Worm (Caenorhabditis elegans) whole organism, mixed stage, embryonic: Measurements from ENCODE around the gene T13H5.8.

Experiments used
- M03D4.4 ChIP-seq: sonication (generic microtip); optimal IDR thresholded peaks from 2 replicates; lab custom pipeline; 2017; ENCODE audit warnings: mild to moderate bottlenecking, missing genetic modification characterization, missing compliant biosample characterization
- bed-3 ChIP-seq: fragments of 200-800 bp; sonication (Bioruptor generic); optimal IDR thresholded peaks from 3 replicates; lab custom pipeline; 2018; ENCODE audit warnings: mild to moderate bottlenecking, missing genetic modification characterization, moderate library complexity, missing compliant biosample characterization
- blmp-1 ChIP-seq: fragments of 150-350 bp; optimal IDR thresholded peaks from 2 replicates; lab custom pipeline; 2014; ENCODE audit warnings: missing biosample characterization, missing genetic modification characterization
- ceh-39 ChIP-seq: fragments of 150-350 bp; optimal IDR thresholded peaks from 2 replicates; lab custom pipeline; 2014; ENCODE audit warnings: missing biosample characterization, missing genetic modification characterization
- ceh-43 ChIP-seq: fragments of 200-800 bp; sonication (Bioruptor generic); optimal IDR thresholded peaks from 2 replicates; lab custom pipeline; 2018; ENCODE audit warnings: mild to moderate bottlenecking, missing genetic modification characterization, moderate library complexity, missing compliant biosample characterization
- ceh-83 ChIP-seq: fragments of 200-800 bp; sonication (Bioruptor generic); optimal IDR thresholded peaks from 2 replicates; lab custom pipeline; 2018; ENCODE audit warnings: mild to moderate bottlenecking, missing genetic modification characterization, missing compliant biosample characterization
- ces-1 ChIP-seq: fragments of 150-350 bp; optimal IDR thresholded peaks from 2 replicates; lab custom pipeline; 2014; ENCODE audit warnings: missing biosample characterization, missing genetic modification reagents, missing genetic modification characterization
- cnd-1 ChIP-seq: fragments of 200-800 bp; sonication (Bioruptor generic); optimal IDR thresholded peaks from 2 replicates; lab custom pipeline; 2018; ENCODE audit warnings: mild to moderate bottlenecking, missing genetic modification characterization, missing compliant biosample characterization
- drap-1 ChIP-seq: fragments of 200-800 bp; sonication (Bioruptor generic); optimal IDR thresholded peaks from 3 replicates; lab custom pipeline; 2018; ENCODE audit warnings: mild to moderate bottlenecking, missing genetic modification characterization, missing compliant biosample characterization
- elt-1 ChIP-seq: sonication (generic microtip); optimal IDR thresholded peaks from 2 replicates; lab custom pipeline; 2017; ENCODE audit warnings: missing genetic modification characterization, mild to moderate bottlenecking, missing compliant biosample characterization, antibody characterized with exemption, moderate library complexity, borderline replicate concordance; ENCODE audit not compliant: insufficient read depth
- elt-3 ChIP-seq: fragments of 150-350 bp; optimal IDR thresholded peaks from 2 replicates; lab custom pipeline; 2014; ENCODE audit warnings: missing biosample characterization, missing genetic modification characterization
- flh-1 ChIP-seq: fragments of 200-800 bp; sonication (Bioruptor generic); optimal IDR thresholded peaks from 2 replicates; lab custom pipeline; 2018; ENCODE audit warnings: mild to moderate bottlenecking, missing genetic modification characterization, moderate library complexity, missing compliant biosample characterization
- ham-2 ChIP-seq: fragments of 200-800 bp; sonication (Bioruptor generic); optimal IDR thresholded peaks from 2 replicates; lab custom pipeline; 2018; ENCODE audit warnings: mild to moderate bottlenecking, missing genetic modification characterization, missing compliant biosample characterization
- hlh-1 ChIP-seq: fragments of 150-350 bp; optimal IDR thresholded peaks from 2 replicates; lab custom pipeline; 2014; ENCODE audit warnings: missing biosample characterization, missing genetic modification reagents, missing genetic modification characterization
- lin-13 ChIP-seq: fragments of 150-350 bp; optimal IDR thresholded peaks from 2 replicates; lab custom pipeline; 2014; ENCODE audit warnings: missing biosample characterization, missing genetic modification characterization
- lin-32 ChIP-seq: fragments of 200-800 bp; sonication (Bioruptor generic); optimal IDR thresholded peaks from 2 replicates; lab custom pipeline; 2018; ENCODE audit warnings: mild to moderate bottlenecking, missing genetic modification characterization, missing compliant biosample characterization
- lsy-2 ChIP-seq: fragments of 150-350 bp; optimal IDR thresholded peaks from 2 replicates; lab custom pipeline; 2014; ENCODE audit warnings: missing biosample characterization, missing genetic modification characterization
- mab-5 ChIP-seq: fragments of 150-350 bp; optimal IDR thresholded peaks from 2 replicates; lab custom pipeline; 2014; ENCODE audit warnings: missing biosample characterization, missing genetic modification characterization
- mep-1 ChIP-seq: fragments of 150-350 bp; optimal IDR thresholded peaks from 2 replicates; lab custom pipeline; 2017; ENCODE audit warnings: missing biosample characterization, missing genetic modification reagents, missing genetic modification characterization, inconsistent platforms
- mls-2 ChIP-seq: sonication (generic microtip); optimal IDR thresholded peaks from 2 replicates; lab custom pipeline; 2016; ENCODE audit warnings: mild to moderate bottlenecking, missing genetic modification characterization, moderate library complexity, missing compliant biosample characterization
- nhr-12 ChIP-seq: fragments of 150-350 bp; optimal IDR thresholded peaks from 2 replicates; lab custom pipeline; 2014; ENCODE audit warnings: missing biosample characterization, missing genetic modification characterization
- nhr-2 ChIP-seq: fragments of 150-350 bp; optimal IDR thresholded peaks from 2 replicates; lab custom pipeline; 2014; ENCODE audit warnings: missing biosample characterization, missing genetic modification characterization
- nhr-237 ChIP-seq: fragments of 150-350 bp; optimal IDR thresholded peaks from 2 replicates; lab custom pipeline; 2014; ENCODE audit warnings: missing biosample characterization, missing genetic modification characterization
- nhr-28 ChIP-seq: fragments of 150-350 bp; optimal IDR thresholded peaks from 2 replicates; lab custom pipeline; 2014; ENCODE audit warnings: missing biosample characterization, missing genetic modification characterization
- nhr-76 ChIP-seq: sonication (generic microtip); optimal IDR thresholded peaks from 2 replicates; lab custom pipeline; 2017; ENCODE audit warnings: missing biosample characterization, missing genetic modification characterization
- pha-4 ChIP-seq: fragments of 150-350 bp; optimal IDR thresholded peaks from 2 replicates; lab custom pipeline; 2018; ENCODE audit warnings: missing biosample characterization, missing genetic modification reagents, missing genetic modification characterization
- sem-2 ChIP-seq: fragments of 200-800 bp; sonication (Bioruptor generic); optimal IDR thresholded peaks from 2 replicates; lab custom pipeline; 2018; ENCODE audit warnings: mild to moderate bottlenecking, missing genetic modification characterization, missing compliant biosample characterization
- snpc-4 ChIP-seq: fragments of 150-350 bp; optimal IDR thresholded peaks from 2 replicates; lab custom pipeline; 2014; ENCODE audit warnings: missing biosample characterization, missing genetic modification characterization
- sptf-1 ChIP-seq: sonication (generic microtip); optimal IDR thresholded peaks from 2 replicates; lab custom pipeline; 2017; ENCODE audit warnings: mild to moderate bottlenecking, missing genetic modification characterization, moderate library complexity, missing compliant biosample characterization
- tbx-8 ChIP-seq: fragments of 200-800 bp; sonication (Bioruptor generic); optimal IDR thresholded peaks from 2 replicates; lab custom pipeline; 2018; ENCODE audit warnings: mild to moderate bottlenecking, missing genetic modification characterization, moderate library complexity, missing compliant biosample characterization
- unc-120 ChIP-seq: sonication (generic microtip); optimal IDR thresholded peaks from 2 replicates; lab custom pipeline; 2017; ENCODE audit warnings: missing genetic modification characterization, missing compliant biosample characterization; ENCODE audit not compliant: poor library complexity, severe bottlenecking
- unc-39 ChIP-seq: fragments of 150-350 bp; optimal IDR thresholded peaks from 2 replicates; lab custom pipeline; 2014; ENCODE audit warnings: missing biosample characterization, missing genetic modification characterization
- unc-62 ChIP-seq: fragments of 150-350 bp; optimal IDR thresholded peaks from 2 replicates; lab custom pipeline; 2014; ENCODE audit warnings: missing biosample characterization, missing genetic modification reagents, missing genetic modification characterization
- zip-8 ChIP-seq: fragments of 150-350 bp; optimal IDR thresholded peaks from 2 replicates; lab custom pipeline; 2014; ENCODE audit warnings: missing biosample characterization, missing genetic modification characterization
- ztf-11 ChIP-seq: fragments of 150-350 bp; optimal IDR thresholded peaks from 2 replicates; lab custom pipeline; 2014; ENCODE audit warnings: missing biosample characterization, missing genetic modification characterization

The T13H5.8 gene

ce11 chrII:8569038-8569977 is 51.0 kb downstream of the T13H5.8 start, which contains the start of the genes col-38 and rpl-5:
Gene col-38 (minus strand): TSS chrII:8569088.
Gene rpl-5 (plus strand): TSS chrII:8569927.
- TF ChIP-seq lin-13, result peak; percentile 87
- no peak for TF ChIP-seq lin-32 (GFP tag; lab: Kevin White, UChicago)
- TF ChIP-seq elt-3 (tag; lab: Kevin White, UChicago), result no peak
- TF ChIP-seq nhr-237 (tag; lab: Kevin White, UChicago), result peak; percentile 91
- peak; percentile 54 for TF ChIP-seq nhr-2 (tag; lab: Kevin White, UChicago)
- no peak for TF ChIP-seq snpc-4 (tag; lab: Kevin White, UChicago)
- TF ChIP-seq drap-1 (GFP tag; lab: Kevin White, UChicago), result no peak
- TF ChIP-seq sem-2 (GFP tag; lab: Kevin White, UChicago), result no peak
- no peak for TF ChIP-seq ham-2 (GFP tag; lab: Kevin White, UChicago)
- TF ChIP-seq lsy-2 (tag; lab: Kevin White, UChicago), result peak; percentile 96
- no peak for TF ChIP-seq mab-5
- TF ChIP-seq ztf-11, result no peak
- no peak for TF ChIP-seq tbx-8 (GFP tag; lab: Kevin White, UChicago)
- no peak for TF ChIP-seq nhr-12 (tag; lab: Kevin White, UChicago)
- peak; percentile 90 for TF ChIP-seq pha-4 (tag; lab: Kevin White, UChicago)
- TF ChIP-seq mls-2, result peak; percentile 54
- TF ChIP-seq blmp-1 (tag; lab: Kevin White, UChicago), result no peak
- peak; percentile 39 for TF ChIP-seq cnd-1 (tag; lab: Kevin White, UChicago)
- no peak for TF ChIP-seq unc-39
- TF ChIP-seq elt-1 (tag; lab: Kevin White, UChicago), result no peak
- peak; percentile 13 for TF ChIP-seq unc-120 (tag; lab: Kevin White, UChicago)
- no peak for TF ChIP-seq ceh-83
- no peak for TF ChIP-seq flh-1 (GFP tag; lab: Kevin White, UChicago)
- TF ChIP-seq sptf-1 (tag; lab: Kevin White, UChicago), result peak; percentile 81
- TF ChIP-seq hlh-1, result peak; percentile 40
- peak; percentile 93 for TF ChIP-seq mep-1 (tag; lab: Kevin White, UChicago)
- TF ChIP-seq ceh-43 (GFP tag; lab: Kevin White, UChicago), result no peak
- TF ChIP-seq nhr-28 (tag; lab: Kevin White, UChicago), result no peak
- TF ChIP-seq ceh-39 (tag; lab: Kevin White, UChicago), result peak; percentile 82
- TF ChIP-seq zip-8, result no peak
- TF ChIP-seq bed-3, result no peak
- no peak for TF ChIP-seq nhr-76 (tag; lab: Kevin White, UChicago)
- TF ChIP-seq ces-1 (GFP tag; lab: Kevin White, UChicago), result peak; percentile 79
- TF ChIP-seq unc-62 (GFP tag; lab: Kevin White, UChicago), result peak; percentile 32
- no peak for TF ChIP-seq M03D4.4 (tag; lab: Kevin White, UChicago)
